Worm (Caenorhabditis elegans) whole organism, L3 larva: ENCODE data around the gene unc-47.
A peak's percentile ranks its signal among the peaks of the same experiment; 100 is the strongest.

Experiments
- R02D3.7 ChIP-seq: fragments of 150-350 bp; optimal IDR thresholded peaks from 2 replicates; lab custom pipeline; 2014; ENCODE audit warnings: missing biosample characterization, missing genetic modification characterization
- ZK546.5 ChIP-seq: sonication (generic microtip); optimal IDR thresholded peaks from 2 replicates; lab custom pipeline; 2017; ENCODE audit warnings: missing biosample characterization, missing genetic modification characterization
- aly-2 ChIP-seq: fragments of 150-350 bp; optimal IDR thresholded peaks from 2 replicates; lab custom pipeline; 2014; ENCODE audit warnings: missing biosample characterization, missing genetic modification characterization
- ama-1 ChIP-seq: fragments of 150-350 bp; optimal IDR thresholded peaks from 2 replicates; lab custom pipeline; 2018
- ceh-16 ChIP-seq: sonication (generic microtip); optimal IDR thresholded peaks from 2 replicates; lab custom pipeline; 2017; ENCODE audit warnings: missing biosample characterization, missing genetic modification characterization
- ceh-9 ChIP-seq: sonication (generic microtip); optimal IDR thresholded peaks from 2 replicates; lab custom pipeline; 2018; ENCODE audit warnings: missing biosample characterization, missing genetic modification characterization
- egl-27 ChIP-seq: sonication (generic microtip); optimal IDR thresholded peaks from 4 replicates; lab custom pipeline; 2017; ENCODE audit warnings: missing biosample characterization, missing genetic modification reagents, missing genetic modification characterization
- egl-5 ChIP-seq: fragments of 150-350 bp; optimal IDR thresholded peaks from 2 replicates; lab custom pipeline; 2017; ENCODE audit warnings: missing biosample characterization, missing genetic modification reagents, missing genetic modification characterization, inconsistent platforms
- elt-2 ChIP-seq: sonication (generic microtip); optimal IDR thresholded peaks from 2 replicates; lab custom pipeline; 2016; ENCODE audit warnings: missing genetic modification reagents, mild to moderate bottlenecking, missing genetic modification characterization, missing compliant biosample characterization
- elt-3 ChIP-seq, 3 experiments: fragments of 150-350 bp in 1 of 3; sonication (generic microtip) in 2 of 3; optimal IDR thresholded peaks; 2 replicates in 2 of 3; 4 replicates in 1 of 3; lab custom pipeline; 2014 to 2017; ENCODE audit warnings: missing biosample characterization in 3 of 3, missing genetic modification characterization in 3 of 3
- jun-1 ChIP-seq: fragments of 150-350 bp; optimal IDR thresholded peaks from 2 replicates; lab custom pipeline; 2014; ENCODE audit warnings: missing biosample characterization, missing genetic modification reagents, missing genetic modification characterization
- lin-15B ChIP-seq: fragments of 150-350 bp; optimal IDR thresholded peaks from 2 replicates; lab custom pipeline; 2014; ENCODE audit warnings: missing biosample characterization, missing genetic modification characterization
- lin-39 ChIP-seq: fragments of 150-350 bp; optimal IDR thresholded peaks from 2 replicates; lab custom pipeline; 2018; ENCODE audit warnings: missing biosample characterization, missing genetic modification reagents, missing genetic modification characterization
- mdl-1 ChIP-seq: fragments of 150-350 bp; optimal IDR thresholded peaks from 2 replicates; lab custom pipeline; 2014; ENCODE audit warnings: missing biosample characterization, missing genetic modification characterization
- nfya-1 ChIP-seq: sonication (generic microtip); optimal IDR thresholded peaks from 2 replicates; lab custom pipeline; 2017; ENCODE audit warnings: missing genetic modification characterization, mild to moderate bottlenecking, missing compliant biosample characterization, antibody characterized with exemption, moderate library complexity; ENCODE audit not compliant: insufficient read depth
- nhr-11 ChIP-seq: fragments of 150-350 bp; optimal IDR thresholded peaks from 2 replicates; lab custom pipeline; 2014; ENCODE audit warnings: missing biosample characterization, missing genetic modification characterization
- nhr-12 ChIP-seq: fragments of 150-350 bp; optimal IDR thresholded peaks from 2 replicates; lab custom pipeline; 2014; ENCODE audit warnings: missing biosample characterization, missing genetic modification characterization
- nhr-25 ChIP-seq: sonication (generic microtip); optimal IDR thresholded peaks from 2 replicates; lab custom pipeline; 2017; ENCODE audit warnings: missing biosample characterization, missing genetic modification characterization
- nhr-28 ChIP-seq: fragments of 150-350 bp; optimal IDR thresholded peaks from 2 replicates; lab custom pipeline; 2014; ENCODE audit warnings: missing biosample characterization, missing genetic modification characterization
- nhr-67 ChIP-seq: fragments of 150-350 bp; optimal IDR thresholded peaks from 2 replicates; lab custom pipeline; 2014; ENCODE audit warnings: missing biosample characterization, missing genetic modification characterization
- pha-4 ChIP-seq: fragments of 150-350 bp; optimal IDR thresholded peaks from 2 replicates; lab custom pipeline; 2014; ENCODE audit warnings: missing biosample characterization, missing genetic modification reagents, missing genetic modification characterization
- pqm-1 ChIP-seq: fragments of 150-350 bp; optimal IDR thresholded peaks from 2 replicates; lab custom pipeline; 2017; ENCODE audit warnings: missing biosample characterization, missing genetic modification characterization, inconsistent platforms
- sea-2 ChIP-seq: fragments of 150-350 bp; sonication (generic microtip); optimal IDR thresholded peaks from 4 replicates; lab custom pipeline; 2014; ENCODE audit warnings: missing biosample characterization, missing genetic modification reagents, missing genetic modification characterization
- skn-1 ChIP-seq: fragments of 150-350 bp; optimal IDR thresholded peaks from 2 replicates; lab custom pipeline; 2014; ENCODE audit warnings: missing biosample characterization, missing genetic modification characterization
- tbx-2 ChIP-seq: sonication (generic microtip); optimal IDR thresholded peaks from 2 replicates; lab custom pipeline; 2016; ENCODE audit warnings: mild to moderate bottlenecking, missing genetic modification characterization, missing compliant biosample characterization
- unc-39 ChIP-seq: sonication (generic microtip); optimal IDR thresholded peaks from 4 replicates; lab custom pipeline; 2017; ENCODE audit warnings: missing biosample characterization, missing genetic modification characterization
- unc-62 ChIP-seq: fragments of 150-350 bp; sonication (generic microtip); optimal IDR thresholded peaks from 4 replicates; lab custom pipeline; 2014; ENCODE audit warnings: missing biosample characterization, missing genetic modification reagents, missing genetic modification characterization
- ztf-4 ChIP-seq: fragments of 150-350 bp; optimal IDR thresholded peaks from 2 replicates; lab custom pipeline; 2014; ENCODE audit warnings: missing biosample characterization, missing genetic modification characterization

unc-47 gene

DNA sequence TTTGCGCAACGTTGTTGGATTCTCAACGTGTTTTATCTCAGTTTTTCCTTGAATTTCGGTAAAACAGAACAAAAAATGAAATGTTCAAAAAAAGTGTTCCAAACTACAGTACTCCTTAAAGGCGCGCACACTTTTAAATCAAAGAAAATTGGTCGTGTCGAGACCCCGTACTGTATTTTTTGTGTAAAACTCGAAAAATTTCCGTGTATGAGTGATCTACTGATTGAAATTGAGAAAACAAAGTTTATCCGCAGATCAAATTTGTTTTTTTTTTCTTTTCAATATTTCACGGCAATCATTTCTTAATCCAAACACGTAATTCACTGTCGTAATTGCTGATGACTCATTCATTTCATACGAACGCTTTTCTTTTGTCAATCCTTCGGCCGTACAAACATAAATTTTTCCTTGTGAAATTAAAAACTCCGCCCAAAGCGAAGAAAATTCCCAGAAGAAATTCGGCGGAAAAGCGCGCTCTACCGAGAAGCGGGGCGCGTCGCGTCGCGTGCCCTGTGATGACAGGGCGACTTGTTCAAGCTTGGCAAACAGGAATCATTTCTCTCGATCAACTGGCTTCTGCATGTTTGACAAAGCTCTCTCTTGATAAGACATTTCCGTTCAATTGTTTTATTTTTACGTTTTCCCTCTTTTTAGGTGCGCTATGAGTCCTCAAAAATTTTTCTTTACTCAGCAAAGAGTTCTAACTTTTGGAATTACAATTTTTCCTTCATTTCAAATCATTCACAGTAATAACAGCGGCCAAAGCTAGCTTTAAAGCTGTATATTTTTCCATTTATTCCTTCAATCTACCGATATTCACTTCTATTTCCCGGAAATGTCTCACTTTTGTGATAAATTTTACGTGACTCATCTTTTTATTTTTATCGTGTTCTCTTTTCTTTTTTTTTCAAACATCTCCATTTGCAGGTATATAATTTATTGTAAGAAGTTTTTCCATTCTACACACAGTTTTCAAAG is 17.1 kb upstream of the unc-47 start, which contains the start of gene chc-1:
TSS of gene chc-1 (plus strand) at position 928 of the 978 bp plus-strand sequence.
- TF ChIP-seq nfya-1 (tag; lab: Kevin White, UChicago) (peak; percentile 72), ama-1 (peak; percentile 23), lin-15B (tag; lab: Kevin White, UChicago) (peak; percentile 70), pha-4 (tag; lab: Kevin White, UChicago) (peak; percentile 34), egl-5 (tag; lab: Kevin White, UChicago) (no peak), ceh-16 (tag; lab: Kevin White, UChicago) (no peak), nhr-25 (peak; percentile 35), ceh-9 (no peak), lin-39 (peak; percentile 31), ztf-4 (tag; lab: Kevin White, UChicago) (no peak), pqm-1 (tag; lab: Kevin White, UChicago) (no peak), elt-2 (tag; lab: Kevin White, UChicago) (peak; percentile 44), jun-1 (peak; percentile 17), nhr-12 (no peak), mdl-1 (tag; lab: Kevin White, UChicago) (no peak), skn-1 (tag; lab: Kevin White, UChicago) (peak; percentile 18)

DNA sequence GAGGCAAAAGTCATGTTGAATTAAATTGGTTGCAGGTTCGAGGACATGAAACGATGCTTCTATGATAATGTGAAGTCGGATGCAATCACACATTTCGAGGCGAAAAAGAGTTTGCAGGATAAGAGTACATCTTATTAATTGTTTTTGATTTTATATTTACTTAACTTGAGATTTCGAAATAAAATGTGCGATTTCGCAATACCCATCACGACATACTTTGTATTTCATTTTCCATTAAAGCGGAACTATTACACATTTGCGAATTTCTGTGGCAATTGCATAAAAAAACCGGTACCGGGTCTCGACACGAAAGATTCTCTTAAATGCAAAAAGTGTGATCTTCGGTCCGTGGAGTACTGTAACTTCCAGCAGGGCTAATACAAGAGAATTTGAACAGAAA is 16.3 kb upstream of the unc-47 start:
- TF ChIP-seq nhr-25 (peak; percentile 41), sea-2 (GFP tag; lab: Kevin White, UChicago) (no peak)

DNA sequence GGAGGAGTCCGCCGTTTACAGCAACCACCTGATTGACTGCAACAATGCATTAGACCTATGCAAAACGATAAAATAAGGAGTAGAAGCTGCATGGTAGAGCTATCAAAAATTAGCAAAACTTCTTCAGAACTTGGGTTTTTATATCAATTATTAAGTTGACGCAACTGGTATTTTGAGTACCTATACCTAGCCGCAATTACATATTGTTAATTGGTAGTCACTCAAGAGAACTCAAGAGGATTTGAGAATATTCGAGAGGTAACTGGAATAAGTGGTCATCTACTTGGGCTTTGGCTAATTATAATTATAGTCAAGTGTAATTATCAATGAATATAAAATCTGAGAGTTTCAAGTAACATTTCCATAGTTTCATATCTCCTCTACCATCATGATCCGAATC is 15.2 kb upstream of the unc-47 start, which contains the start of the genes T20G5.13 and T20G5.12:
TSS of gene T20G5.13 (minus strand) at position 101 of the 400 bp plus-strand sequence.
TSS of gene T20G5.12 (plus strand) at position 370 of the 400 bp plus-strand sequence.
- TF ChIP-seq ZK546.5 (tag; lab: Kevin White, UChicago) (no peak), unc-39 (no peak), nfya-1 (tag; lab: Kevin White, UChicago) (no peak)

DNA sequence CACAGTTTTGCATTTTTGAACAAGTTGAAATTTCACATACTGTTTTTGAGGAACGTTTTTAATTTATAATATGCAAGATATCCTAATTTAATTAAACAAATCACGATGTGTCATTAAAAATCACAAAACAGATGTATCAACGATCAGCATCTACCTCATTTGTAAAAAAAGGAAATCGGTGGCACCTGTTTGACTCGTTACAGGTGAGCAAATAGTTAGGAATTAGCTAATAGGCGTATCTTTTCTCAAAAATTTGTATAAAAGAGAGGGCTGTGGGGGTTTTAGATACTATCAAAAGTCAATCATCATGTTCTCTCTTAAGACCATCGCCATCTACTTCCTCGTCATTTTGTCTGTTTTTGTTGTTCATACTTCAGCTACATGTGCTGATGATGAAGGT is 13.0 kb upstream of the unc-47 start, which contains the start of gene T20G5.8:
TSS of gene T20G5.8 (plus strand) at position 301 of the 400 bp plus-strand sequence.
- TF ChIP-seq mdl-1 (tag; lab: Kevin White, UChicago) (no peak), sea-2 (GFP tag; lab: Kevin White, UChicago) (no peak), nhr-11 (tag; lab: Kevin White, UChicago) (no peak)
- TF ChIP-seq, all 47 proteins: peak for 0

DNA sequence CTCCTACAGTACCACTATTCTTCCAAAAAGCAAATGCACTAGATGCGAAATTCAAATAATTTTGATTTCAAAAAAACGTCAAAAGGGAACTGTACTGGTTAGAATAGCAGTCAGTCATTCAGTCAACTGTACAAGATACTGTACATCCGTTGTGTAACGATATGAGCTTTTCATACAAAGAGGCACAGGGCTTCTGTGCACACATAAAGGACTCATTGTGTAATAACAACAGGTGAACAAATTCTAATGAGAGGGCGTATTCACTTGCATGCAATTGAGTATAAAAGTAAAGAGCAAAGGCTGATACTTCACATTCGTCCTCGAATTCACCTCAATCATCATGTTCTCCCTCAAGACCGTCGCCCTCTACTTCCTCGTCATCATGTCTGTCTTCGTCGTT is 11.4 kb upstream of the unc-47 start, which contains the start of gene dod-6:
TSS of gene dod-6 (plus strand) at position 301 of the 400 bp plus-strand sequence.
- no peak for TF ChIP-seq aly-2
- no peak for TF ChIP-seq lin-15B (tag; lab: Kevin White, UChicago)
- TF ChIP-seq R02D3.7 (tag; lab: Kevin White, UChicago): no peak
- TF ChIP-seq nhr-67 (tag; lab: Kevin White, UChicago): no peak
- no peak for TF ChIP-seq tbx-2 (tag; lab: Kevin White, UChicago)
- TF ChIP-seq nhr-25: no peak
- TF ChIP-seq nhr-11 (tag; lab: Kevin White, UChicago): no peak
- TF ChIP-seq egl-5 (tag; lab: Kevin White, UChicago): no peak
- no peak for TF ChIP-seq lin-39
- no peak for TF ChIP-seq egl-27 (tag; lab: Kevin White, UChicago)
- no peak for TF ChIP-seq unc-62 (GFP tag; lab: Kevin White, UChicago)
- no peak for TF ChIP-seq nhr-28
- TF ChIP-seq unc-39: no peak

DNA sequence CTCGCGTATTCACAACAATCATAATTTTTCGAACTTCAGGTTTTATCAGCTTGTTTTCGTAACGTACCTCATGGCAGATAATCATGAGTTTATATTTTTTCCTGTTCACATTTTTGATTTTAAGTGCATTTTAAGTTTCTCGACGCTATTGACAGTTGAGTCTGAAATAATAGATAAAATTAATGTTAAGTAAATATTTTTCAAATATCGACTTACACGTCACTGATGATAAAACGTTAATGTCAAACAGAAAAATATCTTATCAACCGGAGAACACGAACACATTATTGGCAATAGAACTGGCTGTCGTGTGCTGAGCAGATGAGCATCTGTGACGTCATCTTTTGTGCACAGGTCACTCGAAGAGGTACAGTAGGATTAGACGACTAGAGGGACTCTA is 10.7 kb upstream of the unc-47 start:
- TF ChIP-seq elt-2 (tag; lab: Kevin White, UChicago) (peak; percentile 56), pha-4 (tag; lab: Kevin White, UChicago) (peak; percentile 76), elt-3 (tag; optimal IDR thresholded peaks at IDR 0.05; lab: Kevin White, UChicago) (no peak), pqm-1 (tag; lab: Kevin White, UChicago) (peak; percentile 71)
